Fruit fly (Drosophila melanogaster): ENCODE measurements around the gene CG3638.

- TF ChIP-seq EcR (GFP tag; optimal IDR thresholded peaks at IDR 0.05) (no peak), CG10348 (GFP tag; IDR thresholded peaks at IDR 0.05) (no peak), Pif1A (GFP tag; optimal IDR thresholded peaks at IDR 0.05) (no peak)
Measured at dm6 chrX:1181320-1181719, 55.2 kb downstream of the CG3638 start, which contains the start of gene CG14627.
